Worm (Caenorhabditis elegans) whole organism, late embryonic: ENCODE data around the gene Y32F6A.4.

Experiments
- ceh-2 ChIP-seq: sonication (generic microtip); optimal IDR thresholded peaks from 2 replicates; lab custom pipeline; 2016; ENCODE audit warnings: missing genotype, missing genetic modification characterization, missing compliant biosample characterization
- fkh-6 ChIP-seq: sonication (generic microtip); optimal IDR thresholded peaks from 2 replicates; lab custom pipeline; 2016; ENCODE audit warnings: missing genetic modification characterization, missing compliant biosample characterization
- pha-4 ChIP-seq: fragments of 150-350 bp; optimal IDR thresholded peaks from 2 replicates; lab custom pipeline; 2018; ENCODE audit warnings: missing biosample characterization, missing genetic modification reagents, missing genetic modification characterization
- sox-4 ChIP-seq: sonication (generic microtip); optimal IDR thresholded peaks from 2 replicates; lab custom pipeline; 2017; ENCODE audit warnings: mild to moderate bottlenecking, missing genetic modification characterization, inconsistent platforms, missing compliant biosample characterization

ce11 chrV:10471007-10471406 is 37.1 kb upstream of the Y32F6A.4 start:
- TF ChIP-seq sox-4 (no peak), pha-4 (tag; lab: Kevin White, UChicago) (no peak), fkh-6 (no peak), ceh-2 (tag; lab: Kevin White, UChicago) (no peak)
